Fruit fly (Drosophila melanogaster): ENCODE results near the gene CG17717.

DNA sequence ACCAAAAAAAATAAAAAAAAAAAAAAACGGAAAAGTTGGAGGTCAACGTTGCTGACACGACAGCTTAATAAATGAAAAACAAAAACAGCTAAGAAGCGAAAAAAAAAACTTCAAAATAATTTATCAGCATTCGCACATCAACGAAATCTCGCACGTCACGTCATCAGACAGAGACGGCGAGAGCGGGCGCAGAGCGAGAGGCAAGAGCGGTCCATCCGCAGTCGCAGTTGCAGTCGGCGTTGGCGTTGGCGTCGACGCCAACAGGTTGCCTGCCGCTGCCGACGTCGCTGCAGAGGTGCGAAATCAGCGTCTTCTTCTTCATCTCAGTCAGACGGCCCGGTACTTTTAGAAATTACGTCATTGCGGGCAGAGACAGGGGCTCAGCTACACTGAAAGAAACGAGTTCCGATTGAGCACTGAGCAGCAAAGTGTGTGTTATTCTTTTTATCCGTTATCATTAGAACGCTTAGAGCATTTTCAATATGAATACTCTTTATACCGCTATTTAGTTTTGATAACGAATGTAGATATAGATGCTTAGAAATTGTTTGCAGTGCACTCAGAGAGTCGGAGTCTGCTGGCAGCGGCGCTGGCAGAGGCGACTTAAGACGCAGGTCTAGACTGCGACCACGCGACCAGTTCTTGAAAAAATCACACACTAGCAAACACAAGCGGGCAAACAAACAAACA is 39.5 kb upstream of the CG17717 start:
- TF ChIP-seq EcR (GFP tag; optimal IDR thresholded peaks at IDR 0.05) (peak; percentile 47), CG8159 (tag; optimal IDR thresholded peaks at IDR 0.05) (peak; percentile 93), D1 (tag; optimal IDR thresholded peaks at IDR 0.05) (peak; percentile 84), CG17806 (tag; optimal IDR thresholded peaks at IDR 0.05) (peak; percentile 96)

Measured in whole organism, pupa.